Worm (Caenorhabditis elegans) whole organism, L1 larva: ENCODE results near the gene aexr-2.

Experiments
- aha-1 ChIP-seq: fragments of 150-350 bp; optimal IDR thresholded peaks from 2 replicates; lab custom pipeline; 2014; ENCODE audit warnings: missing biosample characterization, missing genetic modification characterization
- ama-1 ChIP-seq: fragments of 150-350 bp; optimal IDR thresholded peaks from 2 replicates; lab custom pipeline; 2014
- blmp-1 ChIP-seq: fragments of 150-350 bp; optimal IDR thresholded peaks from 2 replicates; lab custom pipeline; 2014; ENCODE audit warnings: missing biosample characterization, missing genetic modification characterization
- ceh-63 ChIP-seq: fragments of 200-800 bp; sonication (Bioruptor generic); optimal IDR thresholded peaks from 2 replicates; lab custom pipeline; 2018; ENCODE audit warnings: mild to moderate bottlenecking, missing genetic modification characterization, missing compliant biosample characterization
- ceh-8 ChIP-seq: fragments of 200-800 bp; sonication (Bioruptor generic); optimal IDR thresholded peaks from 2 replicates; lab custom pipeline; 2018; ENCODE audit warnings: mild to moderate bottlenecking, missing genetic modification characterization, moderate library complexity, missing compliant biosample characterization
- ceh-82 ChIP-seq, 3 experiments: fragments of 150-350 bp in 1 of 3; sonication (generic microtip) in 2 of 3; optimal IDR thresholded peaks; 2 replicates each; lab custom pipeline; 2014 to 2017; ENCODE audit warnings: missing biosample characterization in 3 of 3, missing genetic modification characterization in 3 of 3
- ces-1 ChIP-seq: fragments of 150-350 bp; optimal IDR thresholded peaks from 2 replicates; lab custom pipeline; 2014; ENCODE audit warnings: missing biosample characterization, missing genetic modification reagents, missing genetic modification characterization
- efl-1 ChIP-seq, 4 experiments: fragments of 150-350 bp; optimal IDR thresholded peaks in 3 of 4; peaks in 1 of 4; 1 replicate in 1 of 4; 2 replicates in 3 of 4; lab custom pipeline; 2014; ENCODE audit warnings: missing biosample characterization in 2 of 4, missing genetic modification characterization in 2 of 4, missing genetic modification reagents in 2 of 4
- elt-2 ChIP-seq: sonication (generic microtip); optimal IDR thresholded peaks from 2 replicates; lab custom pipeline; 2016; ENCODE audit warnings: missing genetic modification characterization, mild to moderate bottlenecking, inconsistent platforms, missing compliant biosample characterization, missing genetic modification reagents
- elt-3 ChIP-seq, 6 experiments: fragments of 150-350 bp in 1 of 6; sonication (generic microtip); optimal IDR thresholded peaks; 2 replicates each; lab custom pipeline; 2017 to 2018; ENCODE audit warnings: missing biosample characterization in 6 of 6, missing genetic modification characterization in 6 of 6, inconsistent platforms in 1 of 6
- fkh-4 ChIP-seq: sonication (generic microtip); optimal IDR thresholded peaks from 2 replicates; lab custom pipeline; 2016; ENCODE audit warnings: missing compliant biosample characterization, missing genetic modification characterization, borderline replicate concordance
- hpl-2 ChIP-seq: fragments of 150-350 bp; optimal IDR thresholded peaks from 2 replicates; lab custom pipeline; 2014; ENCODE audit warnings: missing biosample characterization, missing genetic modification reagents, missing genetic modification characterization
- lin-13 ChIP-seq: fragments of 150-350 bp; optimal IDR thresholded peaks from 2 replicates; lab custom pipeline; 2014; ENCODE audit warnings: missing biosample characterization, missing genetic modification reagents, missing genetic modification characterization
- lin-14 ChIP-seq: fragments of 200-800 bp; sonication (Bioruptor generic); optimal IDR thresholded peaks from 2 replicates; lab custom pipeline; 2018; ENCODE audit warnings: mild to moderate bottlenecking, missing genetic modification characterization, moderate library complexity, missing compliant biosample characterization
- lin-35 ChIP-seq, 2 experiments: fragments of 150-350 bp; optimal IDR thresholded peaks; 2 replicates each; lab custom pipeline; 2014; ENCODE audit warnings: missing biosample characterization in 2 of 2, missing genetic modification characterization in 2 of 2, missing genetic modification reagents in 2 of 2
- lsy-2 ChIP-seq, 2 experiments: fragments of 150-350 bp; optimal IDR thresholded peaks; 2 replicates each; lab custom pipeline; 2014; ENCODE audit warnings: missing biosample characterization in 2 of 2, missing genetic modification characterization in 2 of 2
- mdl-1 ChIP-seq, 2 experiments: fragments of 150-350 bp; optimal IDR thresholded peaks; 2 replicates each; lab custom pipeline; 2014 to 2017; ENCODE audit warnings: missing biosample characterization in 2 of 2, missing genetic modification characterization in 2 of 2, inconsistent platforms in 1 of 2
- mep-1 ChIP-seq: fragments of 150-350 bp; optimal IDR thresholded peaks from 2 replicates; lab custom pipeline; 2014; ENCODE audit warnings: missing biosample characterization, missing genetic modification characterization
- nhr-11 ChIP-seq: fragments of 150-350 bp; optimal IDR thresholded peaks from 2 replicates; lab custom pipeline; 2014; ENCODE audit warnings: missing biosample characterization, missing genetic modification characterization
- nhr-12 ChIP-seq: sonication (generic microtip); optimal IDR thresholded peaks from 2 replicates; lab custom pipeline; 2017; ENCODE audit warnings: missing biosample characterization, missing genetic modification characterization
- nhr-19 ChIP-seq: fragments of 200-800 bp; sonication (Bioruptor generic); conservative IDR thresholded peaks from 2 replicates; pipeline ENCODE4 v1.3.6; 2022; ENCODE audit warnings: missing genetic modification characterization, missing compliant biosample characterization
- nhr-20 ChIP-seq: sonication (generic microtip); optimal IDR thresholded peaks from 2 replicates; lab custom pipeline; 2016; ENCODE audit warnings: mild to moderate bottlenecking, missing genetic modification characterization, missing compliant biosample characterization
- nhr-77 ChIP-seq: fragments of 150-350 bp; optimal IDR thresholded peaks from 2 replicates; lab custom pipeline; 2014; ENCODE audit warnings: missing biosample characterization, missing genetic modification characterization
- nhr-84 ChIP-seq: sonication (generic microtip); optimal IDR thresholded peaks from 2 replicates; lab custom pipeline; 2017; ENCODE audit warnings: missing biosample characterization, missing genetic modification characterization
- nhr-85 ChIP-seq: sonication (generic microtip); peaks from one replicate; lab custom pipeline; 2016; ENCODE audit warnings: missing genetic modification characterization, inconsistent platforms, missing compliant biosample characterization
- nhr-90 ChIP-seq: sonication (generic microtip); optimal IDR thresholded peaks from 2 replicates; lab custom pipeline; 2016; ENCODE audit warnings: mild to moderate bottlenecking, missing genetic modification characterization, missing compliant biosample characterization; ENCODE audit not compliant: poor library complexity
- pag-3 ChIP-seq: sonication (generic microtip); optimal IDR thresholded peaks from 2 replicates; lab custom pipeline; 2017; ENCODE audit warnings: missing genetic modification characterization, mild to moderate bottlenecking, missing compliant biosample characterization, antibody characterized with exemption, borderline replicate concordance; ENCODE audit not compliant: insufficient read depth
- rnt-1 ChIP-seq: sonication (generic microtip); optimal IDR thresholded peaks from 2 replicates; lab custom pipeline; 2016; ENCODE audit warnings: mild to moderate bottlenecking, missing genetic modification characterization, moderate library complexity, missing compliant biosample characterization
- snu-23 ChIP-seq: sonication (generic microtip); optimal IDR thresholded peaks from 2 replicates; lab custom pipeline; 2016; ENCODE audit warnings: missing genetic modification characterization, missing compliant biosample characterization
- sox-4 ChIP-seq: sonication (generic microtip); optimal IDR thresholded peaks from 2 replicates; lab custom pipeline; 2016; ENCODE audit warnings: missing genetic modification characterization, missing compliant biosample characterization
- unc-130 ChIP-seq: fragments of 150-350 bp; optimal IDR thresholded peaks from 2 replicates; lab custom pipeline; 2017; ENCODE audit warnings: missing biosample characterization, missing genetic modification characterization, inconsistent platforms
- unc-62 ChIP-seq: fragments of 150-350 bp; optimal IDR thresholded peaks from 2 replicates; lab custom pipeline; 2014; ENCODE audit warnings: missing biosample characterization, missing genetic modification reagents, missing genetic modification characterization
- vab-15 ChIP-seq: sonication (generic microtip); optimal IDR thresholded peaks from 2 replicates; lab custom pipeline; 2017; ENCODE audit warnings: missing genotype, mild to moderate bottlenecking, missing genetic modification characterization, missing compliant biosample characterization
- zag-1 ChIP-seq: fragments of 150-350 bp; optimal IDR thresholded peaks from 2 replicates; lab custom pipeline; 2014; ENCODE audit warnings: missing biosample characterization, missing genetic modification characterization

aexr-2 gene

DNA sequence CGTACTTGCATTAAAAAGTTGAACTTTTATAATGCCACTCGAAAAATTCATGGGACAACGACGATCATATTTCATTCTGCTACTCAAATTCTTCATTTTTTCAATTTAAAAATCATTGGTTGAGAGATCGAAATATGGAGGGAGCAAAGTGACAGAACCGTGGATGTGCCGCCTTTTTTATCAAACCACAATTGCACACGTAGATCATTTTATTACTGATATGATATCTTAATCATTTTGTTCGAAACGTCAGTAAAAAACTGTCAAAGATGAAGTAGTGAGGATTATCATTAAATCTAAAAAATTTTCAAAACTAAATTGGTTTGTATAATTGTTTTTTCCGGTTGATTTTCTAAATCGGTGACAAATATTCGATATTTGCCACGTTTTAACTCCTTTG lies 22.8 kb upstream of the aexr-2 start:
- TF ChIP-seq ceh-8 (GFP tag; lab: Kevin White, UChicago) (no peak), unc-130 (tag; lab: Kevin White, UChicago) (no peak), elt-2 (tag; lab: Kevin White, UChicago) (peak; percentile 40)

DNA sequence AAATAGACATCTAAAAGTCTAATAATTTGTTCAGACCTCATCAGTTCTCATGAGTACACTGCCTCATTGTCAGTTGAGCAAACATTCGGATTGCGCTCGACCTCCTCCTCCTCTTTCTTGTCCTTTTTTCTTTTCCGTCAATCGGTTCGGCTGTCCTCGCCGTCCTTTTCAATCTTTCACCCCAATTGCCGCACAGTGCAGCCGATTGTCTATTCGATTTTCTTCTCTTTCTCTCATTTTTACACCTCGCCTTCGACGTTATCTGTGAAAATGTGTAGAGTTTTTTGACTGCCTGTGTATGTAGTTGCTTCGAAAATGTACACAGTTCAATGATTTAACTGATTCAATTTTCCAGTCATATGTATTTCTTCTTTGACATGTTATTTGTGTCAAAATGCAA lies 21.8 kb upstream of the aexr-2 start:
- TF ChIP-seq nhr-20 (tag; lab: Kevin White, UChicago) (peak; percentile 39), vab-15 (no peak), unc-62 (GFP tag; lab: Kevin White, UChicago) (no peak), nhr-12 (tag; lab: Kevin White, UChicago) (no peak), lin-35 (GFP tag; optimal IDR thresholded peaks at IDR 0.05; lab: Kevin White, UChicago) (peak in 1 of 2 experiments; percentile 44), mdl-1 (tag; optimal IDR thresholded peaks at IDR 0.05; lab: Kevin White, UChicago) (no peak), ceh-8 (GFP tag; lab: Kevin White, UChicago) (no peak), sox-4 (tag; lab: Kevin White, UChicago) (no peak), nhr-19 (GFP tag; lab: Robert Waterston, UW) (no peak), rnt-1 (tag; lab: Kevin White, UChicago) (no peak), pag-3 (tag; lab: Kevin White, UChicago) (no peak), lin-13 (no peak), snu-23 (GFP tag; lab: Kevin White, UChicago) (peak; percentile 13), ama-1 (lab: Kevin White, UChicago) (no peak), nhr-85 (peak; percentile 37), zag-1 (no peak), nhr-84 (tag; lab: Kevin White, UChicago) (no peak), fkh-4 (tag; lab: Kevin White, UChicago) (no peak), ceh-82 (tag; optimal IDR thresholded peaks at IDR 0.05; lab: Kevin White, UChicago) (peak in 1 of 3 experiments; percentile 25), lsy-2 (tag; optimal IDR thresholded peaks at IDR 0.05; lab: Kevin White, UChicago) (peak in 1 of 2 experiments; percentile 2), efl-1 (optimal IDR thresholded peaks at IDR 0.05; lab: Kevin White, UChicago) (no peak), efl-1 (GFP tag; optimal IDR thresholded peaks at IDR 0.05 in 1 of 2; lab: Kevin White, UChicago) (peak in 1 of 2 experiments; percentile 35), hpl-2 (GFP tag; lab: Kevin White, UChicago) (no peak), nhr-77 (tag; lab: Kevin White, UChicago) (no peak), nhr-90 (tag; lab: Kevin White, UChicago) (no peak), elt-2 (tag; lab: Kevin White, UChicago) (peak; percentile 23), blmp-1 (tag; lab: Kevin White, UChicago) (peak; percentile 48), aha-1 (tag; lab: Kevin White, UChicago) (no peak), lin-14 (GFP tag; lab: Kevin White, UChicago) (peak; percentile 49), mep-1 (tag; lab: Kevin White, UChicago) (peak; percentile 19), ceh-63 (no peak)

DNA sequence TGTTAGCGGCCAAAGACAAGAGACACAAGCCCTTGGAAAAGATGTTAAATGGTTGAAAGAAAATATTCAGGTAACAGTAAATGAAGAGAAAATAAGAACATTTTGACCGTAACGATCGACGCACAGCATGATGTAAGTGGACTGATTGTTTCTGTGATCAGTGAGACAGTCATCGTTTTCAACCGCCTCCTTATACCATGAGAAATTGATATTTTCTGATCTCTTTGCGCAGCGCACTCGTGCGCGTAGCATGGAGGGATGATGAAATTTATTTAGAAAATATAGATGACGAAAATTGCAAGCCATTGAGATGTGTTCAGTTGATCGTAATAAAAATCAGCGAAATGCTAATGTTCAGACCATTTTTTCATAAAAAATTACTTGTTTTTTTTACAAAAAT lies 18.2 kb upstream of the aexr-2 start:
- TF ChIP-seq elt-3 (tag; optimal IDR thresholded peaks at IDR 0.05; lab: Kevin White, UChicago) (peak in 1 of 6 experiments; percentile 31), unc-130 (tag; lab: Kevin White, UChicago) (no peak), nhr-90 (tag; lab: Kevin White, UChicago) (peak; percentile 0), ces-1 (GFP tag; lab: Kevin White, UChicago) (no peak), lin-14 (GFP tag; lab: Kevin White, UChicago) (peak; percentile 15), efl-1 (optimal IDR thresholded peaks at IDR 0.05; lab: Kevin White, UChicago) (no peak), efl-1 (GFP tag; optimal IDR thresholded peaks at IDR 0.05 in 1 of 2; lab: Kevin White, UChicago) (peak in 1 of 2 experiments; percentile 79), nhr-11 (tag; lab: Kevin White, UChicago) (no peak), blmp-1 (tag; lab: Kevin White, UChicago) (peak; percentile 49)
- TF ChIP-seq, all 84 proteins: peak for 5
